Fruit fly (Drosophila melanogaster) whole organism, wandering third instar larva: ENCODE data around the gene CG4020.

Source experiments
- Myc ChIP-seq: fragments of >200 bp; optimal IDR thresholded peaks from 2 replicates; lab custom pipeline; 2017
- lola ChIP-seq: fragments of >200 bp; optimal IDR thresholded peaks from 2 replicates; lab custom pipeline; 2017; ENCODE audit warnings: missing biosample characterization, missing genetic modification characterization
- sv ChIP-seq: fragments of 200-800 bp; sonication (Bioruptor generic); optimal IDR thresholded peaks from 3 replicates; lab custom pipeline; 2016; ENCODE audit warnings: missing biosample characterization, missing genetic modification characterization
- tai ChIP-seq: sonication (Bioruptor generic); optimal IDR thresholded peaks from 2 replicates; lab custom pipeline; 2016; ENCODE audit warnings: missing biosample characterization, missing genetic modification characterization
- usp ChIP-seq: fragments of >200 bp; optimal IDR thresholded peaks from 2 replicates; lab custom pipeline; 2017; ENCODE audit warnings: missing biosample characterization, missing genetic modification characterization
- woc ChIP-seq: sonication (Bioruptor generic); optimal IDR thresholded peaks from 2 replicates; lab custom pipeline; 2016; ENCODE audit warnings: missing biosample characterization, mild to moderate bottlenecking, missing genetic modification characterization

DNA sequence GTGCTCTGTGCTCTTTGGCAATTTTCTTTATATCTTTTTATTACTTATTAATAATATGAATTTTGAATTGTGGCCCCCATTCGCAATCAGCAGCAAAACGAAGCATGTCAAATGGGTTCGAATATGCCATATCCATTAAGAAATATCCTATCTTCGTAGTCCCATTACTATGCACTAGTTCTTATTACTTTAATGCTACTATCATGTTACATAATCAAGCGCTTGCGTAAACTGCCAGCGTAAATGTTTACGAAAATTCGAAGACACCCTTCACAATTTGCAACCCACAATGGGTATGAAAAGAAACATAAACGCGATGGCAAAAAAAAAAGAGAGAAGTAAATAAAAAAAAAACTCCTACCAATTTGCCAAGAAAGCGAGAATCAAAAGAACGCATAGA, 21.2 kb downstream of the CG4020 start:
- TF ChIP-seq woc (GFP tag; lab: Kevin White, UChicago) (no peak), Myc (lab: Kevin White, UChicago) (no peak), usp (GFP tag; lab: Kevin White, UChicago) (no peak), lola (GFP tag; lab: Kevin White, UChicago) (no peak), sv (no peak), tai (no peak)
